Fruit fly (Drosophila melanogaster) ovary, adult (tissue): Measurements from ENCODE around the gene Pde1c.

Source experiments
- CG17801 ChIP-seq: fragments of 200-800 bp; optimal IDR thresholded peaks from 2 replicates; lab custom pipeline; 2019; ENCODE audit warnings: missing biosample characterization, mild to moderate bottlenecking, missing genetic modification characterization, moderate library complexity; ENCODE audit not compliant: partially characterized antibody

Gene Pde1c

DNA sequence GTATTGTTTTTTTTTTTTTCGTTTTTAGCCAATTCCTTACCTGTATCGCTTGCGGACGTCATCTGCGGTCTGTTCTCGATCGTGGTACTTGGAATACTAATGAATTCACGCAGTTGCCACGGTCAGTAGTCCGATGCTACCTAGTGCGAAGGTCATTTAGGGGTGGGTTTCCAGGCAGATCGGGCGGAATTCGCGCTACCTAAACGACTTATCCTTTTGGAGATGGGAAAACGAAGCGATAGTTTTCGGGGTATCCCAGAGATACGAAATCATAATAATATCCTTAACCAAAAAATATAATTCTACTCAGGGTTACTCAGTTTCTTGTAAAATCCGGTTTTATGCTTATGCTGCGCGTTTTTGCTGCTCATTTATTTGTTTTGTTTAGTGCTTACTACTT, 134.4 kb downstream of the Pde1c start, which contains the start of gene CG14937:
TSS of gene CG14937 (minus strand) at position 101 of the 400 bp plus-strand sequence.
- no peak for TF ChIP-seq CG17801 (GFP tag; lab: Kevin White, UChicago)

DNA sequence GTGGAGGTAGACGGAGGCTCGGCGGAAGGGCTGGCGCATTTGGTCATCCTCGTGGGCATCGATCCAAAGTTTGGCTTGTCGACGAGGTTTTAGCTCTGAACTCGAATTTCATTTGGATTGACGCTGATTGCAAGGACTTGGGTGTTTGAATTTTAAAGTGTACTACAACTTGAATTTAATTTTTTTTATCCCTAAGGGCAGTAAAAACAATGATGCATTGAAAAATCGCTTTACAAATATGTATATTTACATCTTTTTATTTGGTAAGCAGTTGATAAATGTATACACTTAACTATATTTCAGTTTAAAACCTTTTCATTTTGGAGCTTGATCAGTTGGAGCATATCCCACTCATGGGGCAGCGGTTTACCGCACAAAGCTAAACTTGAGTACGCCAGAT, 136.1 kb downstream of the Pde1c start, which contains the start of gene Tsp33B:
TSS of gene Tsp33B (minus strand) at position 101 of the 400 bp plus-strand sequence.
- TF ChIP-seq CG17801 (GFP tag; lab: Kevin White, UChicago), result no peak

DNA sequence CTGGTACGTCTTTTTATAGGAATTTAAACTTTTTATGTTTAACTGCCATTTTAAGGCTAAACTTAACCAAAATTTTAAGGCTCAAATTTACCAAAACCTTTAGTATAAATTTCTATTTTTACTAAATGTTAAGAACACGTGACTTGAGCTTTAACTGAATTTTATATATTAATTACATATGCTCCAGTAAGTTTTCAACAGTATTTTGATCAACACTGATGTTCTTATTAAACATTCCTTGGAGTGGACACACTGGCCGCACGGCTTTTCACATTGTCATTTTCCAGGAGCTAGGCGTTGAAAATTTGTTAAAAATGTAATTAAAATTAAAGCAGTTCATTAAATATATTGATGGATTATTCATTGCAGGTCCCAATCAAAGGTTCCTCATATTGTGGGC, 138.7 kb downstream of the Pde1c start, which contains the start of gene CG14932:
TSS of gene CG14932 (plus strand) at position 230 of the 400 bp plus-strand sequence.
- TF ChIP-seq CG17801 (GFP tag; lab: Kevin White, UChicago), result no peak

DNA sequence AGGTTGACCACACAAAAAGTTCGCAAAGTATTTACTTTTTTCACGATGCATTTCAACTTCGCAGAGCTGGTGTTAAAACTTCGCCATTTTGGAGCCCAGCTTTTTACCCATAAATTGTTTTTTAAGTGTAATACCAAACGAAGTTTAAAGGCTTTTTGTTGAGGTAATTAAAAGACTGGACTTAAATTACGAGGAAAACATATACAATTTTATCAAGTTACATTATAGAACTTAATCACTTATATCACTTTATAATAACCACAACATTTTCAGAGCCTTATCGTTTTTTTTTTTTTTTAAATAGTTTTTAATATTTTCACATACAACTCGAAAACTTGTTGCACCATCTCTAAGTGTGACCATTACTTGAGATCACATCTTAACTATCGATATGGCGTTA, 140.3 kb downstream of the Pde1c start, which contains the start of gene CG14931:
TSS of gene CG14931 (plus strand) at position 301 of the 400 bp plus-strand sequence.
- TF ChIP-seq CG17801 (GFP tag; lab: Kevin White, UChicago), result no peak
